Worm (Caenorhabditis elegans): ENCODE results near the gene W02D7.12.

DNA sequence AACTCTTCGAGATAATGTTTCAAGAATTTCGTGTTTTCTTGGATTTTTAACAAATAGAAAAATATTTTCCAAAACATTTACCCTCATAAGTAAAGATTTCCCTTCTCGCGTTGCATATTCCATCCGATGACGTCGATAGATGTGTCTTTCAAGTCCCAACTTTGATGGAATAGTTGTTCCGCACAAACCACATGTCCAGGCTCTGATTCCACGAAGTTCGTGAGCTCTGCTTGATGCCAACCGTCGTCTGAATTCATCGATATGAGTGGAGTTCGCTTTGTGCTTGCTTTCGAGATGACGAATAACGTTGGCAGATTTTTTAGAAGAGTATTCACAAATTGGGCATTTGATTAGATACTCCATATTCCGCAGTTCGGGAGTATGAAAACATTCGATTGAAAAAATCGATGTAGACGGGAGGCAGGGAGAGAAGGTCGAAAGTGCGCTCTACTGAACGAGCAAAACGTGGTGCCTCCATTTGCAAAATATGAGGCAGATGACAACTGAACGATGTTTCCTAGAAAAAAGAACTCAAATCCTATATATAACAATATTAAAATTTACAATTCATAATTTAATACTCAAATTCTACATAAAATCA is 10.3 kb upstream of the W02D7.12 start, which contains the start of gene W02D7.6:
- no peak for TF ChIP-seq F13C5.2 (tag; optimal IDR thresholded peaks at IDR 0.05)
- TF ChIP-seq ama-1 (optimal IDR thresholded peaks at IDR 0.05) = no peak
- TF ChIP-seq ets-7 (tag; optimal IDR thresholded peaks at IDR 0.05) = no peak
- no peak for TF ChIP-seq tbx-11 (GFP tag; IDR thresholded peaks at IDR 0.05)
- no peak for TF ChIP-seq ceh-13 (GFP tag; optimal IDR thresholded peaks at IDR 0.05)
- no peak for TF ChIP-seq ceh-36 (tag; optimal IDR thresholded peaks at IDR 0.05)
- TF ChIP-seq hnd-1 (tag; optimal IDR thresholded peaks at IDR 0.05) = no peak
- no peak for TF ChIP-seq tra-4 (tag; optimal IDR thresholded peaks at IDR 0.05)

All from whole organism, early embryonic.